Worm (Caenorhabditis elegans) whole organism, young adult: ENCODE results near the gene ceh-82.

Experiments
- B0261.1 ChIP-seq: sonication (generic microtip); optimal IDR thresholded peaks from 2 replicates; lab custom pipeline; 2016; ENCODE audit warnings: mild to moderate bottlenecking, missing genetic modification characterization, moderate library complexity, missing compliant biosample characterization
- C17E4.6 ChIP-seq: fragments of 200-800 bp; sonication (Bioruptor generic); IDR thresholded peaks from 2 replicates; pipeline ENCODE4 v1.3.6; 2022; ENCODE audit warnings: missing genetic modification reagents, missing genetic modification characterization, missing compliant biosample characterization
- F10E7.11 ChIP-seq: sonication (generic microtip); optimal IDR thresholded peaks from 2 replicates; lab custom pipeline; 2017; ENCODE audit warnings: mild to moderate bottlenecking, missing genetic modification characterization, moderate library complexity, missing compliant biosample characterization
- F23B12.7 ChIP-seq: sonication (generic microtip); optimal IDR thresholded peaks from 2 replicates; lab custom pipeline; 2017; ENCODE audit warnings: missing genetic modification characterization, mild to moderate bottlenecking, missing compliant biosample characterization, antibody characterized with exemption, moderate library complexity; ENCODE audit not compliant: insufficient read depth
- F55B11.4 ChIP-seq: sonication (generic microtip); optimal IDR thresholded peaks from 2 replicates; lab custom pipeline; 2016; ENCODE audit warnings: missing compliant biosample characterization, missing genetic modification characterization, borderline replicate concordance; ENCODE audit not compliant: insufficient read depth
- F57C9.4 ChIP-seq: sonication (generic microtip); optimal IDR thresholded peaks from 2 replicates; lab custom pipeline; 2017; ENCODE audit warnings: mild to moderate bottlenecking, missing genetic modification characterization, missing compliant biosample characterization
- K11D2.4 ChIP-seq: fragments of 200-800 bp; sonication (Bioruptor generic); IDR thresholded peaks from 2 replicates; pipeline ENCODE4 v1.3.6; 2022; ENCODE audit warnings: missing genetic modification reagents, missing genetic modification characterization, missing compliant biosample characterization
- Y53G8AR.9 ChIP-seq: fragments of 200-800 bp; sonication (Bioruptor generic); conservative IDR thresholded peaks from 2 replicates; pipeline ENCODE4 v1.3.6; 2022; ENCODE audit warnings: missing genetic modification reagents, missing genetic modification characterization, missing compliant biosample characterization
- Y67H2A.10 ChIP-seq: fragments of 200-800 bp; sonication (Bioruptor generic); conservative IDR thresholded peaks from 2 replicates; pipeline ENCODE4 v1.3.6; 2022; ENCODE audit warnings: missing genetic modification reagents, missing genetic modification characterization, missing compliant biosample characterization
- Y79H2A.3 ChIP-seq: fragments of 200-800 bp; sonication (Bioruptor generic); conservative IDR thresholded peaks from 2 replicates; pipeline ENCODE4 v1.3.6; 2022; ENCODE audit warnings: missing genetic modification reagents, missing genetic modification characterization, missing compliant biosample characterization
- Y95B8A.8 ChIP-seq: fragments of 200-800 bp; sonication (Bioruptor generic); IDR thresholded peaks from 2 replicates; pipeline ENCODE4 v1.3.6; 2022; ENCODE audit warnings: missing genetic modification reagents, missing genetic modification characterization, missing compliant biosample characterization
- athp-1 ChIP-seq: sonication (generic microtip); optimal IDR thresholded peaks from 2 replicates; lab custom pipeline; 2017; ENCODE audit warnings: mild to moderate bottlenecking, missing genetic modification characterization, missing compliant biosample characterization
- attf-5 ChIP-seq: fragments of 200-800 bp; sonication (Bioruptor generic); optimal IDR thresholded peaks from 2 replicates; lab custom pipeline; 2018; ENCODE audit warnings: mild to moderate bottlenecking, missing genetic modification characterization, missing compliant biosample characterization
- attf-6 ChIP-seq: fragments of 200-800 bp; sonication (Bioruptor generic); IDR thresholded peaks from 2 replicates; pipeline ENCODE4 v1.3.6; 2022; ENCODE audit warnings: missing genetic modification reagents, missing genetic modification characterization, missing compliant biosample characterization
- ccch-3 ChIP-seq: fragments of 200-800 bp; sonication (Bioruptor generic); optimal IDR thresholded peaks from 2 replicates; lab custom pipeline; 2018; ENCODE audit warnings: mild to moderate bottlenecking, missing genetic modification characterization, missing compliant biosample characterization
- cebp-1 ChIP-seq, 2 experiments: fragments of 200-800 bp in 1 of 2; sonication (Bioruptor generic) in 1 of 2; sonication (generic microtip) in 1 of 2; IDR thresholded peaks in 1 of 2; optimal IDR thresholded peaks in 1 of 2; 2 replicates each; pipeline versions ENCODE4 v1.3.6 to Lab custom; 2017 to 2022; ENCODE audit warnings: missing compliant biosample characterization in 2 of 2, missing genetic modification characterization in 2 of 2, mild to moderate bottlenecking in 1 of 2, missing genetic modification reagents in 1 of 2, moderate library complexity in 1 of 2
- cebp-2 ChIP-seq: fragments of 200-800 bp; sonication (Bioruptor generic); IDR thresholded peaks from 2 replicates; pipeline ENCODE4 v1.3.6; 2022; ENCODE audit warnings: missing genetic modification characterization, missing compliant biosample characterization
- ceh-79 ChIP-seq: sonication (generic microtip); optimal IDR thresholded peaks from 2 replicates; lab custom pipeline; 2017; ENCODE audit warnings: mild to moderate bottlenecking, missing genetic modification characterization, missing compliant biosample characterization
- egl-18 ChIP-seq: fragments of 200-800 bp; sonication (Bioruptor generic); IDR thresholded peaks from 2 replicates; pipeline ENCODE4 v1.3.6; 2022; ENCODE audit warnings: missing genetic modification reagents, missing genetic modification characterization, missing compliant biosample characterization
- egl-44 ChIP-seq: fragments of 200-800 bp; sonication (Bioruptor generic); IDR thresholded peaks from 2 replicates; pipeline ENCODE4 v1.3.6; 2022; ENCODE audit warnings: missing genetic modification reagents, missing genetic modification characterization, missing compliant biosample characterization
- ets-4 ChIP-seq: fragments of 200-800 bp; sonication (Bioruptor generic); optimal IDR thresholded peaks from 2 replicates; lab custom pipeline; 2018; ENCODE audit warnings: mild to moderate bottlenecking, missing genetic modification characterization, missing compliant biosample characterization
- gei-17 ChIP-seq: fragments of 200-800 bp; sonication (Bioruptor generic); optimal IDR thresholded peaks from 2 replicates; lab custom pipeline; 2018; ENCODE audit warnings: mild to moderate bottlenecking, missing genetic modification characterization, missing compliant biosample characterization
- lag-1 ChIP-seq: fragments of 200-800 bp; sonication (Bioruptor generic); IDR thresholded peaks from 2 replicates; pipeline ENCODE4 v1.3.6; 2022; ENCODE audit warnings: missing genetic modification reagents, missing genetic modification characterization, missing compliant biosample characterization
- lin-35 ChIP-seq, 3 experiments: fragments of 150-350 bp in 2 of 3; sonication (generic microtip) in 1 of 3; optimal IDR thresholded peaks; 2 replicates each; lab custom pipeline; 2014 to 2018; ENCODE audit warnings: missing biosample characterization in 3 of 3, missing genetic modification characterization in 3 of 3, missing genetic modification reagents in 3 of 3
- lir-1 ChIP-seq: fragments of 200-800 bp; sonication (Bioruptor generic); conservative IDR thresholded peaks from 2 replicates; pipeline ENCODE4 v1.3.6; 2022; ENCODE audit warnings: missing genetic modification reagents, missing genetic modification characterization, missing compliant biosample characterization
- lsl-1 ChIP-seq: fragments of 200-800 bp; sonication (Bioruptor generic); optimal IDR thresholded peaks from 2 replicates; lab custom pipeline; 2018; ENCODE audit warnings: mild to moderate bottlenecking, missing genetic modification characterization, moderate library complexity, missing compliant biosample characterization
- madf-10 ChIP-seq: sonication (generic microtip); optimal IDR thresholded peaks from 2 replicates; lab custom pipeline; 2016; ENCODE audit warnings: mild to moderate bottlenecking, missing genetic modification characterization, missing compliant biosample characterization
- madf-3 ChIP-seq: fragments of 200-800 bp; sonication (Bioruptor generic); IDR thresholded peaks from 2 replicates; pipeline ENCODE4 v1.3.6; 2022; ENCODE audit warnings: missing genetic modification reagents, missing genetic modification characterization, missing compliant biosample characterization
- madf-6 ChIP-seq: fragments of 200-800 bp; sonication (Bioruptor generic); IDR thresholded peaks from 2 replicates; pipeline ENCODE4 v1.3.6; 2022; ENCODE audit warnings: missing genetic modification reagents, missing genetic modification characterization, missing compliant biosample characterization
- mel-28 ChIP-seq: sonication (generic microtip); optimal IDR thresholded peaks from 2 replicates; lab custom pipeline; 2016; ENCODE audit warnings: borderline replicate concordance, mild to moderate bottlenecking, missing genetic modification characterization, missing compliant biosample characterization
- nfya-2 ChIP-seq: fragments of 200-800 bp; sonication (Bioruptor generic); IDR thresholded peaks from 2 replicates; pipeline ENCODE4 v1.3.6; 2022; ENCODE audit warnings: missing genetic modification reagents, missing genetic modification characterization, missing compliant biosample characterization
- nfyb-1 ChIP-seq: fragments of 200-800 bp; sonication (Bioruptor generic); IDR thresholded peaks from 2 replicates; pipeline ENCODE4 v1.3.6; 2022; ENCODE audit warnings: missing genetic modification reagents, missing genetic modification characterization, missing compliant biosample characterization
- nhr-120 ChIP-seq: fragments of 200-800 bp; sonication (Bioruptor generic); IDR thresholded peaks from 2 replicates; pipeline ENCODE4 v1.3.6; 2022; ENCODE audit warnings: missing genetic modification characterization, missing compliant biosample characterization
- nhr-27 ChIP-seq: fragments of 200-800 bp; sonication (Bioruptor generic); optimal IDR thresholded peaks from 2 replicates; lab custom pipeline; 2018; ENCODE audit warnings: mild to moderate bottlenecking, missing genetic modification characterization, moderate library complexity, missing compliant biosample characterization
- pbrm-1 ChIP-seq: fragments of 200-800 bp; sonication (Bioruptor generic); IDR thresholded peaks from 2 replicates; pipeline ENCODE4 v1.3.6; 2022; ENCODE audit warnings: missing genetic modification reagents, missing genetic modification characterization, missing compliant biosample characterization
- snpc-1.1 ChIP-seq: sonication (generic microtip); optimal IDR thresholded peaks from 2 replicates; lab custom pipeline; 2017; ENCODE audit warnings: missing genetic modification characterization, mild to moderate bottlenecking, missing compliant biosample characterization, antibody characterized with exemption, moderate library complexity, missing genotype, missing genetic modification reagents; ENCODE audit not compliant: insufficient read depth
- snpc-4 ChIP-seq, 5 experiments: fragments of 150-350 bp in 1 of 5; sonication (generic microtip) in 4 of 5; optimal IDR thresholded peaks; 2 replicates each; lab custom pipeline; 2014 to 2018; ENCODE audit warnings: missing genetic modification characterization in 5 of 5, missing biosample characterization in 3 of 5, antibody characterized with exemption in 2 of 5, mild to moderate bottlenecking in 2 of 5, missing compliant biosample characterization in 2 of 5, missing genotype in 2 of 5, moderate library complexity in 2 of 5, missing genetic modification reagents in 1 of 5
- unc-130 ChIP-seq: sonication (generic microtip); optimal IDR thresholded peaks from 2 replicates; lab custom pipeline; 2016; ENCODE audit warnings: missing genetic modification reagents, missing genetic modification characterization, missing compliant biosample characterization
- zfh-2 ChIP-seq: fragments of 200-800 bp; sonication (Bioruptor generic); conservative IDR thresholded peaks from 2 replicates; pipeline ENCODE4 v1.3.6; 2022; ENCODE audit warnings: missing genetic modification reagents, missing genetic modification characterization, missing compliant biosample characterization
- ztf-22 ChIP-seq: fragments of 200-800 bp; sonication (Bioruptor generic); optimal IDR thresholded peaks from 2 replicates; lab custom pipeline; 2018; ENCODE audit warnings: mild to moderate bottlenecking, missing genetic modification characterization, moderate library complexity, missing compliant biosample characterization
- ztf-28 ChIP-seq: fragments of 200-800 bp; sonication (Bioruptor generic); IDR thresholded peaks from 2 replicates; pipeline ENCODE4 v1.3.6; 2022; ENCODE audit warnings: missing genetic modification reagents, missing genetic modification characterization, missing compliant biosample characterization

Gene ceh-82

ce11 chrII:1757033-1757432 is 25.0 kb downstream of the ceh-82 start, which contains the start of gene F36H5.10:
TSS of gene F36H5.10 (plus strand) at chrII:1757333.
- no peak for TF ChIP-seq F55B11.4 (tag; lab: Kevin White, UChicago)
- TF ChIP-seq egl-18: no peak
- TF ChIP-seq cebp-2 (GFP tag; lab: Robert Waterston, UW): no peak
- TF ChIP-seq athp-1: no peak
- TF ChIP-seq nhr-120: no peak
- TF ChIP-seq nfya-2 (GFP tag; lab: Robert Waterston, UW): no peak
- TF ChIP-seq lag-1 (GFP tag; lab: Robert Waterston, UW): no peak
- no peak for TF ChIP-seq nfyb-1 (GFP tag; lab: Robert Waterston, UW)
- no peak for TF ChIP-seq zfh-2 (GFP tag; lab: Robert Waterston, UW)
- no peak for TF ChIP-seq attf-5 (GFP tag; lab: Kevin White, UChicago)
- TF ChIP-seq ceh-79: no peak
- TF ChIP-seq madf-6 (GFP tag; lab: Robert Waterston, UW): no peak
- no peak for TF ChIP-seq C17E4.6 (GFP tag; lab: Robert Waterston, UW)
- TF ChIP-seq madf-10 (tag; lab: Kevin White, UChicago): no peak
- no peak for TF ChIP-seq pbrm-1 (GFP tag; lab: Robert Waterston, UW)

ce11 chrII:1759602-1760001 is 27.6 kb downstream of the ceh-82 start, which contains the start of gene F36H5.18:
TSS of gene F36H5.18 (plus strand) at chrII:1759902.
- TF ChIP-seq cebp-1 (GFP tag; IDR thresholded peaks at IDR 0.05; lab: Robert Waterston, UW) (no peak), cebp-1 (tag; optimal IDR thresholded peaks at IDR 0.05; lab: Kevin White, UChicago) (no peak), Y95B8A.8 (no peak), ztf-28 (no peak), gei-17 (GFP tag; lab: Kevin White, UChicago) (no peak), B0261.1 (tag; lab: Kevin White, UChicago) (no peak), Y79H2A.3 (GFP tag; lab: Robert Waterston, UW) (no peak)
- TF ChIP-seq, all 124 proteins: peak for 0

ce11 chrII:1761564-1761963 is 29.5 kb downstream of the ceh-82 start, which contains the start of gene F36H5.4:
TSS of gene F36H5.4 (plus strand) at chrII:1761864.
- TF ChIP-seq lir-1 (GFP tag; lab: Robert Waterston, UW): no peak
- no peak for TF ChIP-seq Y67H2A.10 (GFP tag; lab: Robert Waterston, UW)
- no peak for TF ChIP-seq nhr-27 (tag; lab: Kevin White, UChicago)
- TF ChIP-seq nhr-120: no peak

- TF ChIP-seq snpc-4 (GFP tag; optimal IDR thresholded peaks at IDR 0.05; lab: Kevin White, UChicago): no peak
- no peak for TF ChIP-seq snpc-4 (tag; optimal IDR thresholded peaks at IDR 0.05; lab: Kevin White, UChicago)
- TF ChIP-seq ccch-3 (GFP tag; lab: Kevin White, UChicago): no peak
- TF ChIP-seq mel-28: no peak
- no peak for TF ChIP-seq K11D2.4
- TF ChIP-seq, all 124 proteins: peak for 0
These were observed 31.0 kb downstream of the ceh-82 start, which contains the start of gene math-28 for ce11 chrII:1763072-1763471. TSS of gene math-28 (plus strand) at chrII:1763372.

ce11 chrII:1766715-1767114 is 34.7 kb downstream of the ceh-82 start:
- TF ChIP-seq F10E7.11 (tag; lab: Kevin White, UChicago): no peak
- no peak for TF ChIP-seq lin-35 (GFP tag; optimal IDR thresholded peaks at IDR 0.05; lab: Kevin White, UChicago)
- no peak for TF ChIP-seq F23B12.7 (tag; lab: Kevin White, UChicago)
- no peak for TF ChIP-seq snpc-1.1 (tag; lab: Kevin White, UChicago)
- no peak for TF ChIP-seq ets-4 (GFP tag; lab: Kevin White, UChicago)
- no peak for TF ChIP-seq lsl-1 (GFP tag; lab: Kevin White, UChicago)
- no peak for TF ChIP-seq F57C9.4 (tag; lab: Kevin White, UChicago)
- TF ChIP-seq ztf-22 (GFP tag; lab: Kevin White, UChicago): no peak
- no peak for TF ChIP-seq ztf-28
- no peak for TF ChIP-seq unc-130 (GFP tag; lab: Kevin White, UChicago)
- no peak for TF ChIP-seq attf-6 (GFP tag; lab: Robert Waterston, UW)
- TF ChIP-seq egl-44: no peak
- TF ChIP-seq nhr-27 (tag; lab: Kevin White, UChicago): no peak
- no peak for TF ChIP-seq athp-1
- no peak for TF ChIP-seq Y95B8A.8
- TF ChIP-seq Y53G8AR.9 (GFP tag; lab: Robert Waterston, UW): no peak
- TF ChIP-seq madf-3 (GFP tag; lab: Robert Waterston, UW): no peak
